Worm (Caenorhabditis elegans) whole organism, L4/young adult: ENCODE data around the gene C50A2.3.
"Not testable (repeated sequence)": the region's sequence is repeated elsewhere in the genome, so short reads cannot be mapped to it uniquely, and the experiment has no call there.

ENCODE experiments used
- W03F9.2 ChIP-seq: fragments of 150-350 bp; optimal IDR thresholded peaks from 2 replicates; lab custom pipeline; 2014; ENCODE audit warnings: missing biosample characterization, missing genetic modification characterization
- dao-5 ChIP-seq: sonication (generic microtip); optimal IDR thresholded peaks from 2 replicates; lab custom pipeline; 2016; ENCODE audit warnings: missing genotype, missing genetic modification characterization, moderate library complexity, missing compliant biosample characterization
- him-1 ChIP-seq: sonication (generic microtip); optimal IDR thresholded peaks from 2 replicates; lab custom pipeline; 2016; ENCODE audit warnings: missing genotype, missing genetic modification reagents, missing genetic modification characterization, missing compliant biosample characterization

C50A2.3 gene

DNA sequence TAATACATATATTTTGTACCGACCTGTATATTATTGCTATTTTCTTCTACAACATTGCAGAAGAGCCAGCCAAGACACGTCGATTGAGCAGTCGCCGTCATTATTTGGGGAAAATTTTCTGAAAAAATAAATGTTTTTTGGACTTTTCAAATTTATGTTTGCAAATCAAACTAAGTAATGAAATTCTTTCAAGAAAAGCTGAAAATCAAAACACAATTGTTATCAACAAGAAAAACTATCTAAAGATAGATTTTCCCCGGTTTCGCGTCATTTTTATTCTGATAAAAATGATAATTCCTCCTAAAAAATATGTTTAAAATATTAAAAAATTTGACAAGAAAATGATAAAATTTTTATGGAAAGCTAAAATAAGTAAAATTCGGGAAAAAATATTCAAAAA lies at the start of gene C50A2.3:
C50A2.3 (minus strand) TSS at position 101 of the 400 bp plus-strand sequence.
- no peak for TF ChIP-seq W03F9.2
- no peak for TF ChIP-seq dao-5 (tag; lab: Kevin White, UChicago)
- TF ChIP-seq him-1, result no peak

ce11 chrIV:1204870-1205269 lies 47.0 kb upstream of the C50A2.3 start, which contains the start of gene dsl-2:
dsl-2 (minus strand) TSS chrIV:1204970.
- TF ChIP-seq him-1 (no peak), dao-5 (tag; lab: Kevin White, UChicago) (no peak), W03F9.2 (no peak)

- TF ChIP-seq W03F9.2 (no peak), dao-5 (tag; lab: Kevin White, UChicago) (no peak), him-1 (no peak)
Measured at ce11 chrIV:1199501-1199900, 41.7 kb upstream of the C50A2.3 start.

DNA sequence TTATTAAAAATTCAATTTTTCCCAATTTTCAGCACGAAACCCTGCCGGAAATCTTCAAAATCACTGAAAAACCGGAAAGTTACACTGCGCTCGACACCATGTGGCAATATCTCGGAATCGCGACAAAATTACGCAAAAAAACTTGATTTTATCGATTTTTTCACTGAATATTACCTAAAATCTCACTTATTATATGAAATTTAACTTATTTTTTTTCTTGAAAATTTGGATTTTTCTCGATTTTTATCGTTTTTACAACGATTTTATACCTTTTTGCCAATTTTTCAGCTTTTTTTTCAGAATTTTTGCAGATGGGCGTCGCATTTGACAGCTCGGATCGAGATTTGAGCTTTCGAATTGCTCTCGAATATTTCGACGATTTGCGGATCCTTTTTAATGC lies 34.9 kb upstream of the C50A2.3 start, which contains the start of gene spl-3:
spl-3 (plus strand) TSS at position 301 of the 400 bp plus-strand sequence.
- TF ChIP-seq him-1 (no peak), W03F9.2 (no peak), dao-5 (tag; lab: Kevin White, UChicago) (no peak)

DNA sequence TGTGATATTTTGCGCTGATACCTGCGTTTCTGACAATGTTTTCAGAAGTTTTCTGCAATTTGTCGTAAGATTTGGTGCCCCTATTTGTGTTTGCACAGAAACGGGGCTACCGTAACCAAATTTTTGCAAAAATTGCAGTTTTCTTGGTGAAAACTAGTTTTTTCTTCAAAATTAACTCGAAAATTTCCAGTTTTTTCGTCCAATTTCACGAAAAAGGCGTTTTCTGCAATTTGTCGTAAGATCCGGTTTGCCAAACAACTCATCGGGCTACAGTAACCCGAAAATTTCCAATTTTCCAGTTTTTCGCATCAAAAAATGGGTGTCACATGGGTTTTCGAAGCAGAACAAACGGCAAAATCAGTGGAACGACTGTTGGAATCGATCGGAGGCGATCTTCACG lies 29.7 kb upstream of the C50A2.3 start, which contains the start of gene mdt-20:
mdt-20 (plus strand) TSS at position 301 of the 400 bp plus-strand sequence.
- not testable (repeated sequence) for TF ChIP-seq dao-5 (tag; lab: Kevin White, UChicago); him-1; W03F9.2

DNA sequence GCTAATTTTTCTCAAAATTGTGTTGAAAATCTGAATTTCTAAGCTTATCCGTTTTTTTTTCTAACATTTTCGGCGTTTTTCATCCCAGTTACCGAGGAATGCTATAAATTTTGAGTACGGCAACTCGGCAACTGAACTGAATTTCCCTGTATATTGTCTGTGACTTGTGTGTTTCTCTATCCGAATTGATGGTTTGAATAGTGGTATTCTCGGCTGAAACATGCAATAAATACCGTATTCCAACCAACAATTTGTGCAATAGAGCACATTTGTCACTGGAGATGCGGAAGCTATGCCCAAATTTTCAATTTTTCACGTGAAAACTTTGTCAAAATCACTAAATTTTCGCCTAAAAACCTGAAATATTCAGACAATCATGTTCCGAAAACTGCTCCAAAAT lies 24.5 kb upstream of the C50A2.3 start, which contains the start of gene rmif-2:
rmif-2 (plus strand) TSS at position 301 of the 400 bp plus-strand sequence.
- TF ChIP-seq him-1; dao-5 (tag; lab: Kevin White, UChicago); W03F9.2: not testable (repeated sequence)

DNA sequence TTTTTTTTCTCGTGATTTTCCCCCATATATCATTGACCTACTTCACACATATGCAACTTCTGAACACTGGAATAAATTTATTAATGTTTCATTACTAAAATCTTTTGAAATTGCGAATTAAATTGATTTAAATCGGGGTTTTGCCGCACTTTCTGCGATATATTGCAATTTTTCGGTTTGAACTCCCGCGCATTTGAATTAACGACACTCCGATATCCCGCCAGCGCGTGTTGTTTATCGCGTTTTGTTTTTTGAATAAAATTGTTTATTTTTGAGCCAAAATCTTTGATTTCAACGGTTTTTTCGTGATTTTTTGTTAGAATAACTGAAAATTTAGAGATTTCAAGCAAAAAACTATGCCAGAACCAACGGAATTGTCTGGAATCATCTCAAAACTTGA lies 19.9 kb upstream of the C50A2.3 start, which contains the start of gene Y104H12D.2:
Y104H12D.2 (plus strand) TSS at position 340 of the 400 bp plus-strand sequence.
- TF ChIP-seq him-1, result no peak
- TF ChIP-seq dao-5 (tag; lab: Kevin White, UChicago), result no peak
- no peak for TF ChIP-seq W03F9.2

ce11 chrIV:1176613-1177012 lies 18.8 kb upstream of the C50A2.3 start:
- TF ChIP-seq dao-5 (tag; lab: Kevin White, UChicago) (no peak), him-1 (no peak), W03F9.2 (no peak)

- TF ChIP-seq W03F9.2 (no peak), him-1 (no peak), dao-5 (tag; lab: Kevin White, UChicago) (no peak)
Measured at ce11 chrIV:1174411-1174810, 16.6 kb upstream of the C50A2.3 start.

- TF ChIP-seq him-1, result no peak
- TF ChIP-seq W03F9.2, result no peak
- no peak for TF ChIP-seq dao-5 (tag; lab: Kevin White, UChicago)
Measured at ce11 chrIV:1170408-1170807, 12.6 kb upstream of the C50A2.3 start, which contains the start of gene cec-2. cec-2 (plus strand) TSS chrIV:1170708.

DNA sequence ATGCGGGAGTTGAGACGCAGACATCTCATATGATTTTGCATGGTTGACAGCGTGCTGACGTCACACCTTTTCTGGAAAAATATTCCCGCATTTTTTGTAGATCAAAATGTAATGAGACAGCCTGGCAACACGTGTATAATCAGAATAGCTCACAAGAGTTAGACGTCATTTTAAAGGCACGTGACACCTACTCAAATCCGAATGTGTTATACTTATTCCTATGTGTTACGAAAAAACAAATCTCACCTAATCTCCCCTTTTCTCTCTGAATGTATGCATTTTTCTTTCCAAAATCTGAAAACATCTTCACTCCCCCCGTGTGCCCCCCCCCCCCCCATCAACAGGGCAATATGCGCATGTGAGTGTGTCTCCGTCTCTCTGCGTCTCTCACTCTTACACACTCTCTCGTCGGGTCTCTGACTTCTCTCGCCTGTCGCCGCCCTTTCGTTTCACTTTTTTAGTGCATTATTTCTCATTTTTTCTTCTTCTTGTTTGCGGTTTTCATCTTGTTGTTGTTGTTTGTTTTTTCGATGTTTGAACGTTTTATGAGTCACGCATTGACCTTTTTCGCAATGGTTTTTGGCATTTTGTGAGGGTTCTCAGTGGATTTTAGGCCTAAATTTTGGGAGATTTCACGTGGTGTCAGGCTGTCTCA lies 10.6 kb upstream of the C50A2.3 start:
- no peak for TF ChIP-seq him-1

DNA sequence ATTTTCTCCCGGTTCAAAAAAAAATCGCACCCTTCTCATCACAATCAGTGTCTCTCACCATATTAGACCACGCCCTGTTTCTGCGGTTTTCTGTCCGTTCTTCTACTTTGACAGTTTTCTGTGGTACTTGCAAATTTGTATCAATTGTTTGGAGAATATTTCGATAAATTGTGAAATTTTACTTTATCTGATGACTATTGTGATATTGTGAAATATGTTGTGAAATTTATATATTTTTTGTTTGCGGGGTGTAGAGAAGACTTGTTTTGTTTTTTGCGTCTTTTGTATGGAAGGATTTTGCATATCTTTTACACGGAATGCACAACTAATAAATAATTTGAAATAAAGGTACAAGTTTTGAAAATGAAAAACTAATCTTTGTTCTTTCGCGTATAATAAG lies 9.5 kb upstream of the C50A2.3 start:
- TF ChIP-seq W03F9.2 (no peak), him-1 (no peak), dao-5 (tag; lab: Kevin White, UChicago) (no peak)

ce11 chrIV:1163126-1163525 lies 5.3 kb upstream of the C50A2.3 start, which contains the start of gene C50A2.7:
C50A2.7 (plus strand) TSS chrIV:1163426.
- TF ChIP-seq dao-5 (tag; lab: Kevin White, UChicago) (no peak), him-1 (no peak), W03F9.2 (no peak)

- TF ChIP-seq dao-5 (tag; lab: Kevin White, UChicago) (no peak), W03F9.2 (no peak), him-1 (no peak)
Measured at ce11 chrIV:1160386-1160785, 2.6 kb upstream of the C50A2.3 start, which contains the start of gene ets-8. ets-8 (minus strand) TSS chrIV:1160486.

DNA sequence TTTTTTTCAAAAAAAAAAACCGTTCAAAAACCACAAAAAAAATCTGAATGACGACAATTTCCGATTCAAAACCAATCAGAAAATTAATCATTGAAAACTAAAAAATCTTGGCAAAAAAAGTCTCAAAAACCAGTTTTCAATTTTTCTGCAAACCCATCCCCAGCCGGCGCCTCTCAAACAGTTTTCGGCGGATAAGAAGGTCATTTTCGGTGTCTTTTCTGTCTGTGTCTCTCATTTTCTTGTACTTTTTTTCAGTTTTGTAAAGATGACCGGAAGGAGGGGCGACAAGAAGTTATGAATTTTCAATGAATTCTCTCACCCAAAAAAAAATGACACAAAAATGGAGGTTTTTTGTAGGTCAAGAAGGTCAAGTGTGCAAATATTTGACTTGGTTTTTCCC lies 2.6 kb downstream of the C50A2.3 start:
- TF ChIP-seq dao-5 (tag; lab: Kevin White, UChicago) (no peak), him-1 (no peak)
